Fruit fly (Drosophila melanogaster) whole organism, wandering third instar larva: Measurements from ENCODE around the gene Nubp1.

ENCODE experiments used
- CG32264 ChIP-seq: fragments of 200-800 bp; sonication (Bioruptor generic); optimal IDR thresholded peaks from 2 replicates; lab custom pipeline; 2016; ENCODE audit warnings: missing biosample characterization, missing genetic modification characterization
- Jra ChIP-seq: sonication (Bioruptor generic); optimal IDR thresholded peaks from 2 replicates; lab custom pipeline; 2016; ENCODE audit warnings: missing biosample characterization, missing genetic modification characterization
- Myc ChIP-seq: fragments of >200 bp; optimal IDR thresholded peaks from 2 replicates; lab custom pipeline; 2017
- N ChIP-seq: fragments of >200 bp; optimal IDR thresholded peaks from 2 replicates; lab custom pipeline; 2018; ENCODE audit warnings: missing biosample characterization, missing external identifiers, missing genetic modification characterization
- OdsH ChIP-seq: fragments of 200-800 bp; sonication (Bioruptor generic); optimal IDR thresholded peaks from 2 replicates; lab custom pipeline; 2016; ENCODE audit warnings: missing biosample characterization, mild to moderate bottlenecking, missing genetic modification characterization
- Rel ChIP-seq, 2 experiments: fragments of 200-800 bp; sonication (Bioruptor generic) in 1 of 2; optimal IDR thresholded peaks; 2 replicates in 1 of 2; 3 replicates in 1 of 2; lab custom pipeline; 2016 to 2019; ENCODE audit warnings: mild to moderate bottlenecking in 2 of 2, missing biosample characterization in 2 of 2, missing genetic modification characterization in 2 of 2, moderate library complexity in 1 of 2
- Sp1 ChIP-seq: fragments of 200-800 bp; sonication (Bioruptor generic); optimal IDR thresholded peaks from 3 replicates; lab custom pipeline; 2019; ENCODE audit warnings: missing biosample characterization, mild to moderate bottlenecking, missing genetic modification characterization, moderate library complexity
- dsf ChIP-seq: sonication (Bioruptor generic); optimal IDR thresholded peaks from 2 replicates; lab custom pipeline; 2016; ENCODE audit warnings: missing biosample characterization, missing genetic modification characterization, borderline replicate concordance
- jim ChIP-seq: fragments of 175-275, 200-325 bp; sonication (Bioruptor generic); optimal IDR thresholded peaks from 2 replicates; lab custom pipeline; 2016; ENCODE audit warnings: missing biosample characterization, mild to moderate bottlenecking, missing genetic modification characterization
- lola ChIP-seq: fragments of >200 bp; optimal IDR thresholded peaks from 2 replicates; lab custom pipeline; 2017; ENCODE audit warnings: missing biosample characterization, missing genetic modification characterization
- pan ChIP-seq: fragments of >200 bp; optimal IDR thresholded peaks from 2 replicates; lab custom pipeline; 2017
- psq ChIP-seq: fragments of 200-800 bp; sonication (Bioruptor generic); optimal IDR thresholded peaks from 3 replicates; lab custom pipeline; 2017; ENCODE audit warnings: missing biosample characterization, mild to moderate bottlenecking, missing genetic modification characterization, moderate library complexity
- usp ChIP-seq: fragments of >200 bp; optimal IDR thresholded peaks from 2 replicates; lab custom pipeline; 2017; ENCODE audit warnings: missing biosample characterization, missing genetic modification characterization

DNA sequence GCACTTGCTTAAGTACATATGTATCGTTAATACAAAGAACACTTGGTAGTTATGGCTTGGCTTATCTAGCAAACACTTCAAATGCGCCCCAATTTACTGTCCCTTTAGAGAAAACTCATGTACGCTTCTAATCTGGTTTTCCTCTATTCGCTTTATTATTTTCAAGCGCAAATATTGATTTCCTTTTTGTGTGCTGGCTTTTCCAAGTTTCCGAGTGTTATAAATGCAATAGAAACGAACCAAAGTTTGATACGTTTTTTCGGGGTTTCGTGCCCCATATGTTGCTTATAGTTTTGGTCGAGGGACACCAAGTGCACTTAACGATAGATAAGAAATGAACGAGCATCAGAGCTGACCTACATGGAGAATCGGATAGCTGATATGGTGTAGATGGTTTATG lies 18.4 kb upstream of the Nubp1 start:
- TF ChIP-seq Rel (GFP tag; optimal IDR thresholded peaks at IDR 0.05; lab: Kevin White, UChicago) = no peak
- TF ChIP-seq Rel (tag; optimal IDR thresholded peaks at IDR 0.05; lab: Kevin White, UChicago) = no peak
- no peak for TF ChIP-seq Sp1
- no peak for TF ChIP-seq psq
- no peak for TF ChIP-seq jim (GFP tag; lab: Kevin White, UChicago)
- no peak for TF ChIP-seq usp
- no peak for TF ChIP-seq OdsH
- TF ChIP-seq pan (lab: Kevin White, UChicago) = no peak
- no peak for TF ChIP-seq N (GFP tag; lab: Kevin White, UChicago)
- TF ChIP-seq lola (GFP tag; lab: Kevin White, UChicago) = no peak
- no peak for TF ChIP-seq dsf (GFP tag; lab: Kevin White, UChicago)
- no peak for TF ChIP-seq Jra
- no peak for TF ChIP-seq CG32264 (GFP tag; lab: Kevin White, UChicago)
- TF ChIP-seq Myc (lab: Kevin White, UChicago) = no peak
